Worm (Caenorhabditis elegans) whole organism, L4 larva: Measurements from ENCODE around the gene ost-1.

ENCODE experiments used
- D1046.2 ChIP-seq: fragments of 200-800 bp; sonication (Bioruptor generic); IDR thresholded peaks from 2 replicates; pipeline ENCODE4 v1.3.6; 2022; ENCODE audit warnings: missing genetic modification characterization, missing compliant biosample characterization
- F37D6.2 ChIP-seq: sonication (generic microtip); optimal IDR thresholded peaks from 2 replicates; lab custom pipeline; 2016; ENCODE audit warnings: mild to moderate bottlenecking, missing genetic modification characterization, missing compliant biosample characterization
- F44E2.7 ChIP-seq: fragments of 200-800 bp; sonication (Bioruptor generic); IDR thresholded peaks from 2 replicates; pipeline ENCODE4 v2.1.2; 2022; ENCODE audit warnings: missing genetic modification characterization, missing compliant biosample characterization
- Y75B8A.6 ChIP-seq: fragments of 200-800 bp; sonication (Bioruptor generic); IDR thresholded peaks from 2 replicates; pipeline ENCODE4 v1.3.6; 2022; ENCODE audit warnings: missing genetic modification reagents, missing genetic modification characterization, missing compliant biosample characterization
- ZK546.5 ChIP-seq, 2 experiments: sonication (generic microtip); optimal IDR thresholded peaks; 2 replicates each; lab custom pipeline; 2017; ENCODE audit warnings: missing biosample characterization in 2 of 2, missing genetic modification characterization in 2 of 2
- aha-1 ChIP-seq: fragments of 150-350 bp; peaks from one replicate; lab custom pipeline; 2014; ENCODE audit warnings: missing biosample characterization, missing genetic modification characterization
- aly-2 ChIP-seq: sonication (generic microtip); optimal IDR thresholded peaks from 2 replicates; lab custom pipeline; 2018; ENCODE audit warnings: missing biosample characterization, missing genetic modification characterization
- ceh-20 ChIP-seq: fragments of 200-800 bp; sonication (Bioruptor generic); IDR thresholded peaks from 2 replicates; pipeline ENCODE4 v1.3.6; 2022; ENCODE audit warnings: missing genetic modification reagents, missing genetic modification characterization, missing compliant biosample characterization
- ceh-82 ChIP-seq: sonication (generic microtip); optimal IDR thresholded peaks from 2 replicates; lab custom pipeline; 2017; ENCODE audit warnings: missing biosample characterization, missing genetic modification characterization
- daf-16 ChIP-seq, 3 experiments: sonication (generic microtip); optimal IDR thresholded peaks; 2 replicates each; lab custom pipeline; 2016 to 2017; ENCODE audit warnings: missing genetic modification characterization in 3 of 3, missing genetic modification reagents in 3 of 3, mild to moderate bottlenecking in 2 of 3, missing compliant biosample characterization in 2 of 3, missing biosample characterization in 1 of 3, moderate library complexity in 1 of 3
- dmd-6 ChIP-seq: fragments of 200-800 bp; sonication (Bioruptor generic); IDR thresholded peaks from 2 replicates; pipeline ENCODE4 v1.3.6; 2022; ENCODE audit warnings: missing genetic modification reagents, missing genetic modification characterization, missing compliant biosample characterization
- dve-1 ChIP-seq: sonication (generic microtip); optimal IDR thresholded peaks from 2 replicates; lab custom pipeline; 2017; ENCODE audit warnings: antibody characterized with exemption, mild to moderate bottlenecking, missing genetic modification characterization, missing compliant biosample characterization; ENCODE audit not compliant: insufficient read depth
- egl-43 ChIP-seq: fragments of 200-800 bp; sonication (Bioruptor generic); IDR thresholded peaks from 2 replicates; pipeline ENCODE4 v1.3.6; 2022; ENCODE audit warnings: missing genetic modification reagents, missing genetic modification characterization, missing compliant biosample characterization
- fos-1 ChIP-seq: fragments of 150-350 bp; optimal IDR thresholded peaks from 2 replicates; lab custom pipeline; 2014; ENCODE audit warnings: missing biosample characterization, missing genetic modification characterization
- gei-8 ChIP-seq: fragments of 200-800 bp; sonication (Bioruptor generic); optimal IDR thresholded peaks from 2 replicates; lab custom pipeline; 2018; ENCODE audit warnings: mild to moderate bottlenecking, missing genetic modification characterization, missing compliant biosample characterization
- hif-1 ChIP-seq, 2 experiments: sonication (generic microtip); optimal IDR thresholded peaks; 2 replicates each; lab custom pipeline; 2016 to 2017; ENCODE audit warnings: missing compliant biosample characterization in 2 of 2, missing genetic modification characterization in 2 of 2, missing genetic modification reagents in 2 of 2, missing genotype in 2 of 2, mild to moderate bottlenecking in 1 of 2
- hlh-11 ChIP-seq: fragments of 200-800 bp; sonication (Bioruptor generic); optimal IDR thresholded peaks from 2 replicates; lab custom pipeline; 2018; ENCODE audit warnings: mild to moderate bottlenecking, missing genetic modification characterization, missing compliant biosample characterization
- lim-7 ChIP-seq: fragments of 200-800 bp; sonication (Bioruptor generic); IDR thresholded peaks from 2 replicates; pipeline ENCODE4 v1.3.6; 2022; ENCODE audit warnings: missing genetic modification characterization, missing compliant biosample characterization
- lin-39 ChIP-seq: fragments of 150-350 bp; optimal IDR thresholded peaks from 2 replicates; lab custom pipeline; 2014; ENCODE audit warnings: missing biosample characterization, missing genetic modification reagents, missing genetic modification characterization
- lir-3 ChIP-seq: sonication (generic microtip); optimal IDR thresholded peaks from 2 replicates; lab custom pipeline; 2016; ENCODE audit warnings: mild to moderate bottlenecking, missing genetic modification characterization, missing compliant biosample characterization
- mdl-1 ChIP-seq, 2 experiments: fragments of 150-350 bp in 1 of 2; sonication (generic microtip) in 1 of 2; optimal IDR thresholded peaks; 2 replicates each; lab custom pipeline; 2014 to 2017; ENCODE audit warnings: missing biosample characterization in 2 of 2, missing genetic modification characterization in 2 of 2
- mxl-2 ChIP-seq: fragments of 200-800 bp; sonication (Bioruptor generic); conservative IDR thresholded peaks from 2 replicates; pipeline ENCODE4 v1.3.6; 2022; ENCODE audit warnings: missing genetic modification reagents, missing genetic modification characterization, missing compliant biosample characterization
- nhr-10 ChIP-seq: fragments of 150-350 bp; optimal IDR thresholded peaks from 2 replicates; lab custom pipeline; 2014; ENCODE audit warnings: missing biosample characterization, missing genetic modification characterization
- nhr-28 ChIP-seq: fragments of 150-350 bp; optimal IDR thresholded peaks from 2 replicates; lab custom pipeline; 2014; ENCODE audit warnings: missing biosample characterization, missing genetic modification characterization
- nhr-77 ChIP-seq: fragments of 150-350 bp; optimal IDR thresholded peaks from 2 replicates; lab custom pipeline; 2014; ENCODE audit warnings: missing biosample characterization, missing genetic modification characterization
- pha-4 ChIP-seq, 2 experiments: fragments of 150-350 bp in 1 of 2; fragments of 200-800 bp in 1 of 2; sonication (Bioruptor generic) in 1 of 2; IDR thresholded peaks in 1 of 2; optimal IDR thresholded peaks in 1 of 2; 2 replicates each; pipeline versions ENCODE4 v1.3.6 to Lab custom; 2014 to 2022; ENCODE audit warnings: missing genetic modification characterization in 2 of 2, missing genetic modification reagents in 2 of 2, missing biosample characterization in 1 of 2, missing compliant biosample characterization in 1 of 2
- php-3 ChIP-seq: fragments of 200-800 bp; sonication (Bioruptor generic); IDR thresholded peaks from 2 replicates; pipeline ENCODE4 v1.3.6; 2022; ENCODE audit warnings: missing genetic modification reagents, missing genetic modification characterization, missing compliant biosample characterization
- pqm-1 ChIP-seq: sonication (generic microtip); optimal IDR thresholded peaks from 2 replicates; lab custom pipeline; 2017; ENCODE audit warnings: missing biosample characterization, missing genetic modification characterization
- saeg-2 ChIP-seq: fragments of 200-800 bp; sonication (Bioruptor generic); IDR thresholded peaks from 2 replicates; pipeline ENCODE4 v1.3.6; 2022; ENCODE audit warnings: missing genetic modification reagents, missing genetic modification characterization, missing compliant biosample characterization
- set-16 ChIP-seq: fragments of 200-800 bp; sonication (Bioruptor generic); IDR thresholded peaks from 2 replicates; pipeline ENCODE4 v1.3.6; 2022; ENCODE audit warnings: missing genetic modification reagents, missing genetic modification characterization, missing compliant biosample characterization
- skn-1 ChIP-seq: fragments of 150-350 bp; optimal IDR thresholded peaks from 2 replicates; lab custom pipeline; 2014; ENCODE audit warnings: missing biosample characterization, missing genetic modification characterization
- snpc-1.2 ChIP-seq: fragments of 200-800 bp; sonication (Bioruptor generic); IDR thresholded peaks from 2 replicates; pipeline ENCODE4 v1.3.6; 2022; ENCODE audit warnings: missing genetic modification reagents, missing genetic modification characterization, missing compliant biosample characterization
- snpc-4 ChIP-seq: fragments of 150-350 bp; optimal IDR thresholded peaks from 2 replicates; lab custom pipeline; 2014; ENCODE audit warnings: missing biosample characterization, missing genetic modification characterization
- unc-62 ChIP-seq, 3 experiments: fragments of 150-350 bp in 1 of 3; sonication (generic microtip); optimal IDR thresholded peaks in 2 of 3; peaks in 1 of 3; 1 replicate in 1 of 3; 2 replicates in 2 of 3; lab custom pipeline; 2014 to 2017; ENCODE audit warnings: missing biosample characterization in 3 of 3, missing genetic modification characterization in 3 of 3, missing genetic modification reagents in 3 of 3, missing genotype in 1 of 3
- vab-7 ChIP-seq: fragments of 200-800 bp; sonication (Bioruptor generic); IDR thresholded peaks from 2 replicates; pipeline ENCODE4 v1.3.6; 2022; ENCODE audit warnings: missing genetic modification reagents, missing genetic modification characterization, missing compliant biosample characterization
- zag-1 ChIP-seq: fragments of 150-350 bp; optimal IDR thresholded peaks from 2 replicates; lab custom pipeline; 2014; ENCODE audit warnings: missing biosample characterization, missing genetic modification characterization
- zfp-2 ChIP-seq: sonication (generic microtip); optimal IDR thresholded peaks from 2 replicates; lab custom pipeline; 2016; ENCODE audit warnings: mild to moderate bottlenecking, missing genetic modification characterization, missing compliant biosample characterization
- ztf-11 ChIP-seq: fragments of 150-350 bp; optimal IDR thresholded peaks from 2 replicates; lab custom pipeline; 2014; ENCODE audit warnings: missing biosample characterization, missing genetic modification characterization
- ztf-7 ChIP-seq: fragments of 150-350 bp; optimal IDR thresholded peaks from 2 replicates; lab custom pipeline; 2014; ENCODE audit warnings: missing biosample characterization, missing genetic modification characterization

ost-1 gene

ce11 chrIV:1127852-1128251 is 20.7 kb downstream of the ost-1 start:
- TF ChIP-seq set-16 (GFP tag; lab: Robert Waterston, UW): peak; percentile 56; the same call in 1 of the 2 replicates
- TF ChIP-seq aly-2 (tag; lab: Kevin White, UChicago): no peak
- TF ChIP-seq Y75B8A.6 (GFP tag; lab: Robert Waterston, UW): no peak
- no peak for TF ChIP-seq D1046.2
- no peak for TF ChIP-seq ZK546.5 (tag; optimal IDR thresholded peaks at IDR 0.05; lab: Kevin White, UChicago)
- TF ChIP-seq pha-4 (GFP tag; IDR thresholded peaks at IDR 0.05; lab: Robert Waterston, UW): no peak
- no peak for TF ChIP-seq pha-4 (tag; optimal IDR thresholded peaks at IDR 0.05; lab: Kevin White, UChicago)
- no peak for TF ChIP-seq hlh-11 (tag; lab: Kevin White, UChicago)
- TF ChIP-seq php-3 (GFP tag; lab: Robert Waterston, UW): 0 out of 2 replicates have a peak, but pooled peaks have one; percentile 9
- TF ChIP-seq F44E2.7 (GFP tag; lab: Robert Waterston, UW): 0 out of 2 replicates have a peak, but pooled peaks have one; percentile 12
- TF ChIP-seq ztf-11: no peak
- TF ChIP-seq zfp-2 (tag; lab: Kevin White, UChicago): no peak
- TF ChIP-seq zag-1 (tag; lab: Kevin White, UChicago): no peak
- TF ChIP-seq unc-62 (GFP tag; optimal IDR thresholded peaks at IDR 0.05 in 1 of 2; lab: Kevin White, UChicago): peak in 1 of 2 experiments; percentile 4
- no peak for TF ChIP-seq unc-62 (tag; optimal IDR thresholded peaks at IDR 0.05; lab: Kevin White, UChicago)
- TF ChIP-seq lim-7 (GFP tag; lab: Robert Waterston, UW): 0 out of 2 replicates have a peak, but pooled peaks have one; percentile 25
- TF ChIP-seq, all 104 proteins: peak for 5

- TF ChIP-seq vab-7 (GFP tag; lab: Robert Waterston, UW) (no peak), aha-1 (tag; lab: Kevin White, UChicago) (peak; percentile 38)
Measured at ce11 chrIV:1136658-1137057, 29.5 kb downstream of the ost-1 start, which contains the start of gene C44B12.6. TSS of gene C44B12.6 (minus strand) at chrIV:1136758.

- TF ChIP-seq daf-16 (GFP tag; optimal IDR thresholded peaks at IDR 0.05; lab: Kevin White, UChicago) (no peak), daf-16 (tag; optimal IDR thresholded peaks at IDR 0.05; lab: Kevin White, UChicago) (peak; percentile 93), nhr-77 (tag; lab: Kevin White, UChicago) (peak; percentile 26), lir-3 (tag; lab: Kevin White, UChicago) (no peak), mdl-1 (tag; optimal IDR thresholded peaks at IDR 0.05; lab: Kevin White, UChicago) (peak in 1 of 2 experiments; percentile 30), snpc-1.2 (GFP tag; lab: Robert Waterston, UW) (no peak), ceh-20 (GFP tag; lab: Robert Waterston, UW) (no peak), hif-1 (tag; optimal IDR thresholded peaks at IDR 0.05; lab: Kevin White, UChicago) (no peak), snpc-4 (no peak), nhr-28 (peak; percentile 92), gei-8 (no peak), php-3 (GFP tag; lab: Robert Waterston, UW) (no peak), mxl-2 (GFP tag; lab: Robert Waterston, UW) (no peak), skn-1 (tag; lab: Kevin White, UChicago) (no peak), ztf-7 (tag; lab: Kevin White, UChicago) (no peak), egl-43 (no peak), dmd-6 (GFP tag; lab: Robert Waterston, UW) (peak; percentile 86), hlh-11 (tag; lab: Kevin White, UChicago) (peak; percentile 59), fos-1 (no peak), dve-1 (tag; lab: Kevin White, UChicago) (peak; percentile 45), lin-39 (no peak), nhr-10 (no peak), saeg-2 (GFP tag; lab: Robert Waterston, UW) (no peak), pqm-1 (tag; lab: Kevin White, UChicago) (peak; percentile 93), vab-7 (GFP tag; lab: Robert Waterston, UW) (no peak), F37D6.2 (no peak), ceh-82 (tag; lab: Kevin White, UChicago) (no peak), pha-4 (GFP tag; IDR thresholded peaks at IDR 0.05; lab: Robert Waterston, UW) (no peak), pha-4 (tag; optimal IDR thresholded peaks at IDR 0.05; lab: Kevin White, UChicago) (no peak)
Measured at ce11 chrIV:1147594-1147993, 40.4 kb downstream of the ost-1 start.
